Fruit fly (Drosophila melanogaster) S2 (cell line): ENCODE results near the gene CG14742.

ENCODE experiments used
- CG8478 ChIP-seq: fragments of >200 bp; optimal IDR thresholded peaks from 2 replicates; lab custom pipeline; 2018
- CTCF ChIP-seq, 2 experiments: fragments of >200 bp; optimal IDR thresholded peaks; 2 replicates each; lab custom pipeline; 2018

DNA sequence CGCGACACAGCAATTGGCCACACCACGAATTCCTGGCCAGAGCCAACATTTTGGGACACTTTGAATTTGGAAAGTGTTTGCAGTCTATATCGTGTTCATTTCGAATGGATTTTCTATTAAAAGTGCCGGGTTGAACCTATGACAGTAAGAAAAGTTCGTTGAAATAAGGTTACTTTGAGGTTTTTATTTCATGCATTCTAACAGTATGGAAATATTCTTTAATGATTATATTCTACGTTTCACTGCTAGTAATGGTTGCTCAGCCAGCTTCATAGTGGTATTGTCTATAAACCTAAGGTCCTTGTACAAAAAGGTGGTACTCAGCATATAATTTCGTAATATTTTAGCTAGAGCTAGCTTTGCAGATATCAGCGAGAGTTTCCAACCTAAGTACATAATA, 18.3 kb downstream of the CG14742 start, which contains the start of gene Pglym87:
- TF ChIP-seq CG8478 (lab: Kevin White, UChicago) (no peak), CTCF (optimal IDR thresholded peaks at IDR 0.05; lab: Kevin White, UChicago) (no peak)
